Fruit fly (Drosophila melanogaster): ENCODE results near the gene veli.

DNA sequence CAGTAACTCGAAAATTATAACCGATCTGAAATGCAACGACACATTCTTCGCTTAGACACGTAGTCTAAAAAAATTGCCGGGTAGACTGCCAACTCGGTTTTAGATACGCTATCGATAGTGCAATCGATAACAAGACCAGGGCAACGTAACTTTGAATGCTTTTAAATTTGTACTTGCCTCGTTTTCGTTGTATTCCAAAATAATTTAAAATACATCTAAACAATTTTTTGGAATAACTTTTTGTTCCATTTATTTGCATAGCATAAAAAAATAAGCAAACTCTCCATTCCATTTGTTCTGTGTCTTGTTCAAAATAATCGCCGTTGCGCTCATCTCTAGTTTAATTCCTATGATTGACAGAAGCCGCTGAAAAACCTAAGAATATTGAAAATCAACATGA is 4.2 kb upstream of the veli start, which contains the start of the genes Stt3B and CG11839:
- no peak for TF ChIP-seq Hr39 (GFP tag; optimal IDR thresholded peaks at IDR 0.05)
- no peak for TF ChIP-seq Sox102F (GFP tag; optimal IDR thresholded peaks at IDR 0.05)
- no peak for TF ChIP-seq CG6792 (GFP tag; optimal IDR thresholded peaks at IDR 0.05)
- no peak for TF ChIP-seq ss (GFP tag; optimal IDR thresholded peaks at IDR 0.05)
- TF ChIP-seq Met (GFP tag; optimal IDR thresholded peaks at IDR 0.05), result no peak
- no peak for TF ChIP-seq CG4318 (GFP tag; optimal IDR thresholded peaks at IDR 0.05)
- TF ChIP-seq CG8119 (GFP tag; IDR thresholded peaks at IDR 0.05), result no peak
- TF ChIP-seq Hr38 (GFP tag; optimal IDR thresholded peaks at IDR 0.05), result peak; percentile 10
- no peak for TF ChIP-seq Ets96B (tag; optimal IDR thresholded peaks at IDR 0.05)
- TF ChIP-seq CG3919 (GFP tag; optimal IDR thresholded peaks at IDR 0.05), result no peak
- no peak for TF ChIP-seq Gug (GFP tag; IDR thresholded peaks at IDR 0.05)
- TF ChIP-seq CG15336 (GFP tag; IDR thresholded peaks at IDR 0.05), result peak; percentile 48; the same call in 1 of the 2 replicates

Measured in whole organism, prepupa.